Worm (Caenorhabditis elegans) whole organism, early embryonic: ENCODE data around the gene F13A2.5.

Experiments used
- B0310.2 ChIP-seq: sonication (generic microtip); optimal IDR thresholded peaks from 2 replicates; lab custom pipeline; 2016; ENCODE audit warnings: mild to moderate bottlenecking, missing genetic modification characterization, missing compliant biosample characterization
- F13C5.2 ChIP-seq: sonication (generic microtip); optimal IDR thresholded peaks from 2 replicates; lab custom pipeline; 2017; ENCODE audit warnings: mild to moderate bottlenecking, missing genetic modification characterization, inconsistent platforms, missing compliant biosample characterization
- aly-1 ChIP-seq: sonication (generic microtip); optimal IDR thresholded peaks from 2 replicates; lab custom pipeline; 2016; ENCODE audit warnings: missing genetic modification characterization, missing compliant biosample characterization
- ama-1 ChIP-seq: fragments of 150-350 bp; optimal IDR thresholded peaks from 2 replicates; lab custom pipeline; 2014
- ceh-13 ChIP-seq: fragments of 200-800 bp; sonication (Bioruptor generic); optimal IDR thresholded peaks from 2 replicates; lab custom pipeline; 2018; ENCODE audit warnings: mild to moderate bottlenecking, missing genetic modification characterization, missing compliant biosample characterization
- ceh-36 ChIP-seq: sonication (generic microtip); optimal IDR thresholded peaks from 2 replicates; lab custom pipeline; 2016; ENCODE audit warnings: missing genetic modification characterization, inconsistent platforms, missing compliant biosample characterization
- ets-7 ChIP-seq: sonication (generic microtip); optimal IDR thresholded peaks from 2 replicates; lab custom pipeline; 2016; ENCODE audit warnings: missing genotype, missing genetic modification characterization, missing compliant biosample characterization
- flt-1 ChIP-seq: fragments of 200-800 bp; sonication (Bioruptor generic); IDR thresholded peaks from 2 replicates; pipeline ENCODE4 v1.3.6; 2022; ENCODE audit warnings: missing genetic modification characterization, missing compliant biosample characterization
- hmbx-1 ChIP-seq: sonication (generic microtip); optimal IDR thresholded peaks from 2 replicates; lab custom pipeline; 2016; ENCODE audit warnings: mild to moderate bottlenecking, missing genetic modification characterization, missing compliant biosample characterization
- hmg-4 ChIP-seq: fragments of 200-800 bp; sonication (Bioruptor generic); optimal IDR thresholded peaks from 2 replicates; lab custom pipeline; 2018; ENCODE audit warnings: mild to moderate bottlenecking, missing genetic modification characterization, missing compliant biosample characterization
- hnd-1 ChIP-seq: sonication (generic microtip); optimal IDR thresholded peaks from 2 replicates; lab custom pipeline; 2016; ENCODE audit warnings: missing genetic modification characterization, missing compliant biosample characterization
- pes-1 ChIP-seq: fragments of 200-800 bp; sonication (Bioruptor generic); IDR thresholded peaks from 2 replicates; pipeline ENCODE4 v1.3.6; 2022; ENCODE audit warnings: missing genetic modification reagents, missing genetic modification characterization, missing compliant biosample characterization
- scrt-1 ChIP-seq: fragments of 200-800 bp; sonication (Bioruptor generic); IDR thresholded peaks from 2 replicates; pipeline ENCODE4 v1.3.6; 2022; ENCODE audit warnings: missing genetic modification characterization, missing compliant biosample characterization
- sea-1 ChIP-seq: fragments of 200-800 bp; sonication (Bioruptor generic); conservative IDR thresholded peaks from 2 replicates; pipeline ENCODE4 v1.3.6; 2022; ENCODE audit warnings: missing genetic modification characterization, missing compliant biosample characterization
- tbx-11 ChIP-seq: fragments of 200-800 bp; sonication (Bioruptor generic); IDR thresholded peaks from 2 replicates; pipeline ENCODE4 v1.3.6; 2022; ENCODE audit warnings: missing genetic modification characterization, missing compliant biosample characterization
- tbx-37 ChIP-seq: fragments of 200-800 bp; sonication (Bioruptor generic); conservative IDR thresholded peaks from 2 replicates; pipeline ENCODE4 v1.3.6; 2022; ENCODE audit warnings: missing genetic modification reagents, missing genetic modification characterization, missing compliant biosample characterization
- tra-4 ChIP-seq: sonication (generic microtip); optimal IDR thresholded peaks from 2 replicates; lab custom pipeline; 2017; ENCODE audit warnings: missing genetic modification characterization, missing compliant biosample characterization

Gene F13A2.5

DNA sequence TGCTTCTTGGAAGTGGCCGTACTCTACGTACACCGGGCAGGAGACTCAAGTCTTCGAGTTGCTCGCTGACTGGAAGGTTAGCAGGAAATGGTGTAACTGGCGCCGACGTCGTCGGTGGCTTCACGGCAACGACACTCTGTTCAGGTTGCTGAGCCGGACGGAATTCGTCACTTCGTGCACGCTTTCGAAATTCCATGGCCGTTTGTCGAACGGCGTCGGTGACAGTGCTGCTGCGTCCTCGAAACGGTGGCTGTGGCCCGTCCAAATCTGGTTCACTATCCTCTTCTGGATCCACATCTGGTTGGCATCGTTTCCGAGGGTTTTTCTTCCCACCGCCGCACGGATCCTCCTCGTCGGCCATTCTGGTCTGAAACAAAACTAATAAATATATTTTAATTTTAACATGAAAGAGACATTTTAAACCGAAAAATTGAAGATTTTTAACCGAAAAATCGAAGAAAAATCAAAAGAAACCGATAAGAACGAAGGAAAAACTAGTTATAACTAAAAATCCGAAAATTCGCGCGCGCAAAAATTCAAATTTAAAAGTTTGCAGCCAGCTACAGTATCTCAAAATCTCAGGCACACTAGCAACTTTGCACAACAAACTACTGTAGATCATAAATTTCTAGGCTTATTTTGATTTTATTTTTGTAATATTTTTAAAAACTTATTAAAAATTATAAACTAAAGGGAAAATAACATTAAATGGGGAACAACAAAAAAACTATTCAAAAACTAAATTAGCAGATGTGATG, 25.8 kb downstream of the F13A2.5 start, which contains the start of gene F32D1.7:
Gene F32D1.7 (minus strand): TSS at position 367 of the 758 bp plus-strand sequence.
- TF ChIP-seq hmg-4 (GFP tag; lab: Kevin White, UChicago) (no peak), hnd-1 (tag; lab: Kevin White, UChicago) (no peak), tbx-37 (GFP tag; lab: Robert Waterston, UW) (no peak), ama-1 (no peak), aly-1 (tag; lab: Kevin White, UChicago) (no peak)

DNA sequence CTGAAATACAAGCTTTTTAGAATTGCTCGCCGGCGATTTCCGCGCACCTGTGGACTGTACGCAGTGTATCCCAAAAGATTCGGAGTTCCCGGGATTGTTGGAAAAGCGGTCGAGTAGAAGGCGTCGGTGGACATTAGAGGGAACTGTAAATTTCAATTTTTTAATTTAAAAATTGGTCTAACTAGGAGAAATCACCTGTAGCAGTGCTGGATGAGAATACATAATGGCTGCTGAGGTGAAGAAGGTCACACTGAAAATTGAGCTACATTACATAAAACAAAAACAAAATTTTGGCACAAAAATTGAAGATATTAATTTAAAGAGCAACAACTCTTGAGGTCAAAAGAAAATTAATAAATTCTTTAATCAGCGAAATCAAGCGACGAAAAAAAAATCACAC, 27.1 kb downstream of the F13A2.5 start, which contains the start of gene neg-1:
Gene neg-1 (minus strand): TSS at position 250 of the 400 bp plus-strand sequence.
- no peak for TF ChIP-seq B0310.2 (tag; lab: Kevin White, UChicago)

DNA sequence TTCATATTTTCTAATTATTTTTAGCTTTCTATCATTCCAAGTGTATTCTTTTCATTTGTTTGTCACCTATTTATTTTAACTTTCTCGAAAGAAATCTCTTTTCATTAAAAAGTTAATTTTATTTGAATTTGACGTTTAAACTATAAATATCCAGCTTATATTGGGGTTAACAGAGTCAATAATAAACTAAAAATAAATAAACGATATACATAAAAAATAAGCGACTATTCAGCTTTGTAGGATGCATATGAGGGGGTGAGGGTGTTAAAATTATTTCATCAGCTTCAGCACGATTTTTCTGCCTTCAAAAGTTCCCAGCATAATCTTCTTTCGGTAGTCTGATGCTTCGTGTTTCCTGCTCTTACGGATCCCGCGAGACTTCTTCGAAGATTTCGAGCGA, 28.1 kb downstream of the F13A2.5 start:
- TF ChIP-seq sea-1 (GFP tag; lab: Robert Waterston, UW) (no peak), flt-1 (GFP tag; lab: Robert Waterston, UW) (no peak), ceh-13 (GFP tag; lab: Kevin White, UChicago) (no peak), hnd-1 (tag; lab: Kevin White, UChicago) (no peak), tra-4 (tag; lab: Kevin White, UChicago) (no peak), aly-1 (tag; lab: Kevin White, UChicago) (no peak), ama-1 (no peak), F13C5.2 (tag; lab: Kevin White, UChicago) (no peak), hmg-4 (GFP tag; lab: Kevin White, UChicago) (no peak), ets-7 (no peak), ceh-36 (tag; lab: Kevin White, UChicago) (no peak), pes-1 (GFP tag; lab: Robert Waterston, UW) (no peak), hmbx-1 (tag; lab: Kevin White, UChicago) (no peak), scrt-1 (GFP tag; lab: Robert Waterston, UW) (no peak), B0310.2 (tag; lab: Kevin White, UChicago) (no peak), tbx-37 (GFP tag; lab: Robert Waterston, UW) (no peak), tbx-11 (GFP tag; lab: Robert Waterston, UW) (no peak)

ce11 chrV:4372986-4373385, 28.8 kb downstream of the F13A2.5 start:
- TF ChIP-seq ets-7 (no peak), ceh-13 (GFP tag; lab: Kevin White, UChicago) (no peak), ceh-36 (tag; lab: Kevin White, UChicago) (no peak), flt-1 (GFP tag; lab: Robert Waterston, UW) (no peak), hnd-1 (tag; lab: Kevin White, UChicago) (no peak), aly-1 (tag; lab: Kevin White, UChicago) (no peak), scrt-1 (GFP tag; lab: Robert Waterston, UW) (no peak), tra-4 (tag; lab: Kevin White, UChicago) (no peak), F13C5.2 (tag; lab: Kevin White, UChicago) (no peak), pes-1 (GFP tag; lab: Robert Waterston, UW) (no peak)

ce11 chrV:4371309-4371933, 30.3 kb downstream of the F13A2.5 start, which contains the start of the genes gmpr-1 and fipp-1:
TSS of gene gmpr-1 (minus strand) at chrV:4371383.
TSS of gene fipp-1 (plus strand) at chrV:4371807.
- TF ChIP-seq hmg-4 (GFP tag; lab: Kevin White, UChicago) = no peak
- no peak for TF ChIP-seq pes-1 (GFP tag; lab: Robert Waterston, UW)
- no peak for TF ChIP-seq ceh-36 (tag; lab: Kevin White, UChicago)

DNA sequence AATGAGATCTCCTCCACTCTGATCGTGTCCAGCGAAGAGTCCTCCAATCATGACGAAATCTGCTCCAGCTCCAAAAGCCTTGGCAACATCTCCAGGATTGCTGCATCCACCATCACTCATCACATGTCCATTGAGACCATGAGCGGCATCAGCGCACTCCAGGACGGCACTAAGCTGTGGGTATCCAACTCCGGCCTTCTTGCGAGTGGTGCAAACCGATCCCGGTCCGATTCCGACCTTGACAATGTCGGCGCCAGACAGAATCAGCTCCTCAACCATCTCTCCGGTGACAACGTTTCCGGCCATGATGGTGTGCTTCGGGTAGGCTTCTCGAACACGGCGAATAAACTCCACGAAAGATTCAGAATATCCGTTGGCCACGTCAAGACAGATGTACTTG, 31.2 kb downstream of the F13A2.5 start:
- TF ChIP-seq tbx-37 (GFP tag; lab: Robert Waterston, UW) (no peak), pes-1 (GFP tag; lab: Robert Waterston, UW) (no peak), ama-1 (no peak)

- no peak for TF ChIP-seq F13C5.2 (tag; lab: Kevin White, UChicago)
- no peak for TF ChIP-seq pes-1 (GFP tag; lab: Robert Waterston, UW)
- no peak for TF ChIP-seq tra-4 (tag; lab: Kevin White, UChicago)
- TF ChIP-seq ceh-13 (GFP tag; lab: Kevin White, UChicago) = no peak
- no peak for TF ChIP-seq hmbx-1 (tag; lab: Kevin White, UChicago)
- TF ChIP-seq ama-1 = no peak
- TF ChIP-seq scrt-1 (GFP tag; lab: Robert Waterston, UW) = no peak
- no peak for TF ChIP-seq hmg-4 (GFP tag; lab: Kevin White, UChicago)
- no peak for TF ChIP-seq sea-1 (GFP tag; lab: Robert Waterston, UW)
- no peak for TF ChIP-seq ets-7
- TF ChIP-seq hnd-1 (tag; lab: Kevin White, UChicago) = no peak
- TF ChIP-seq tbx-11 (GFP tag; lab: Robert Waterston, UW) = no peak
Measured at ce11 chrV:4366440-4366839, 35.3 kb downstream of the F13A2.5 start, which contains the start of gene F32D1.11. TSS of gene F32D1.11 (minus strand) at chrV:4366540.

DNA sequence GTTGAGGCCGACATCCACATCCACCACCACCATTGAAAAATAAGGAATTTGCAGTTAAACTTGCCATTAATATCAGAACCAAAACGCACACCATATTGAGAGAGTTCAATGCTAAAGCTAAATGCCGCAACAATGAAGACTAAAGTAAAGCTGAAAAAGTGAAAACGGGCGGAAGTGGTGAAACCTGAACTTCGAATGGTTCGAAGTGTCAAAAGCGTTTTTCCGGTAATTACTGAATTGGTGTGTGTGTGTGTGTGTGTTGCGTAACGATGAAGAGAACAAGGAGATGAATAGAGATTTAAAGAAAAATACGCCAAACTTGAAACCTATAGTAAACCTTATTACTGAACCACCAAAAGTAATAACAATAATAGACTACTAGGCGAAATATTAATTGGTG, 37.2 kb downstream of the F13A2.5 start, which contains the start of gene grl-13:
Gene grl-13 (minus strand): TSS at position 101 of the 400 bp plus-strand sequence.
- TF ChIP-seq tbx-11 (GFP tag; lab: Robert Waterston, UW) = no peak
- no peak for TF ChIP-seq aly-1 (tag; lab: Kevin White, UChicago)
- no peak for TF ChIP-seq flt-1 (GFP tag; lab: Robert Waterston, UW)
